Fruit fly (Drosophila melanogaster) whole organism, embryonic: Measurements from ENCODE around the gene rtv.
A peak's percentile ranks its signal among the peaks of the same experiment; 100 is the strongest.

ENCODE experiments used
- Adf1 ChIP-seq: fragments of 200-800 bp; sonication (Bioruptor generic); IDR thresholded peaks from 2 replicates; pipeline ENCODE4 v1.3.6; 2022; ENCODE audit warnings: missing biosample characterization, missing genetic modification characterization
- CG10959 ChIP-seq: fragments of 200-800 bp; sonication (Bioruptor generic); IDR thresholded peaks from 2 replicates; pipeline ENCODE4 v1.3.6; 2022; ENCODE audit warnings: missing biosample characterization, missing genetic modification characterization
- CG11456 ChIP-seq: fragments of 200-800 bp; sonication (Bioruptor generic); IDR thresholded peaks from 3 replicates; pipeline ENCODE4 v1.3.6; 2022; ENCODE audit warnings: missing biosample characterization, missing genetic modification characterization
- CG12219 ChIP-seq: fragments of 200-800 bp; sonication (Bioruptor generic); optimal IDR thresholded peaks from 3 replicates; lab custom pipeline; 2018; ENCODE audit warnings: missing biosample characterization, mild to moderate bottlenecking, missing genetic modification characterization
- CG12744 ChIP-seq: fragments of 200-800 bp; sonication (Bioruptor generic); optimal IDR thresholded peaks from 2 replicates; lab custom pipeline; 2016; ENCODE audit warnings: missing biosample characterization, missing genetic modification characterization
- CG15514 ChIP-seq: fragments of 200-800 bp; sonication (Bioruptor generic); optimal IDR thresholded peaks from 3 replicates; lab custom pipeline; 2017; ENCODE audit warnings: missing biosample characterization, missing genetic modification characterization, mild to moderate bottlenecking, moderate library complexity, missing genetic modification reagents
- CG15601 ChIP-seq: fragments of 200-800 bp; sonication (Bioruptor generic); optimal IDR thresholded peaks from 3 replicates; lab custom pipeline; 2019; ENCODE audit warnings: missing biosample characterization, mild to moderate bottlenecking, missing genetic modification characterization, moderate library complexity
- CG17361 ChIP-seq: fragments of 200-800 bp; sonication (Bioruptor generic); IDR thresholded peaks from 3 replicates; pipeline ENCODE4 v1.3.6; 2022; ENCODE audit warnings: missing biosample characterization, missing genetic modification characterization
- CG2712 ChIP-seq: fragments of 200-800 bp; optimal IDR thresholded peaks from 3 replicates; lab custom pipeline; 2019; ENCODE audit warnings: missing biosample characterization, mild to moderate bottlenecking, missing genetic modification characterization, moderate library complexity
- CG3065 ChIP-seq: fragments of 200-800 bp; sonication (Bioruptor generic); optimal IDR thresholded peaks from 2 replicates; lab custom pipeline; 2016; ENCODE audit warnings: missing biosample characterization, missing genetic modification characterization
- CG3281 ChIP-seq: fragments of 200-800 bp; sonication (Bioruptor generic); optimal IDR thresholded peaks from 3 replicates; lab custom pipeline; 2017; ENCODE audit warnings: missing biosample characterization, mild to moderate bottlenecking, missing genetic modification characterization
- CG4282 ChIP-seq: fragments of 200-800 bp; sonication (Bioruptor generic); optimal IDR thresholded peaks from 2 replicates; lab custom pipeline; 2016; ENCODE audit warnings: missing biosample characterization, missing genetic modification characterization
- CG6689 ChIP-seq: fragments of 200-800 bp; sonication (Bioruptor generic); IDR thresholded peaks from 2 replicates; pipeline ENCODE4 v1.3.6; 2022; ENCODE audit warnings: missing biosample characterization, missing genetic modification characterization
- CG7357 ChIP-seq: fragments of 200-800 bp; sonication (Bioruptor generic); IDR thresholded peaks from 3 replicates; pipeline ENCODE4 v1.3.6; 2022; ENCODE audit warnings: missing biosample characterization, missing genetic modification characterization
- CG7963 ChIP-seq: fragments of 200-800 bp; sonication (Bioruptor generic); IDR thresholded peaks from 3 replicates; pipeline ENCODE4 v1.3.6; 2022; ENCODE audit warnings: missing biosample characterization, missing genetic modification characterization; ENCODE audit not compliant: partially characterized antibody
- CG8290 ChIP-seq, 3 experiments: fragments of 200-800 bp; sonication (Bioruptor generic); optimal IDR thresholded peaks; 2 replicates each; lab custom pipeline; 2016 to 2019; ENCODE audit warnings: missing biosample characterization in 3 of 3, missing genetic modification characterization in 3 of 3, mild to moderate bottlenecking in 2 of 3, moderate library complexity in 1 of 3
- CG8924 ChIP-seq: fragments of 200-800 bp; optimal IDR thresholded peaks from 3 replicates; lab custom pipeline; 2019; ENCODE audit warnings: missing biosample characterization, mild to moderate bottlenecking, missing genetic modification characterization, moderate library complexity
- CG9609 ChIP-seq: fragments of 200-800 bp; sonication (Bioruptor generic); optimal IDR thresholded peaks from 3 replicates; lab custom pipeline; 2016; ENCODE audit warnings: missing biosample characterization, missing genetic modification characterization
- CoRest ChIP-seq: fragments of 200-800 bp; sonication (Bioruptor generic); optimal IDR thresholded peaks from 3 replicates; lab custom pipeline; 2018; ENCODE audit warnings: missing biosample characterization, mild to moderate bottlenecking, missing genetic modification characterization, moderate library complexity
- Deaf1 ChIP-seq: fragments of 200-800 bp; optimal IDR thresholded peaks from 3 replicates; lab custom pipeline; 2019; ENCODE audit warnings: missing biosample characterization, mild to moderate bottlenecking, missing genetic modification characterization, moderate library complexity
- Drgx ChIP-seq: fragments of 200-800 bp; sonication (Bioruptor generic); IDR thresholded peaks from 2 replicates; pipeline ENCODE4 v1.3.6; 2022; ENCODE audit warnings: missing biosample characterization, missing genetic modification characterization
- E2f1 ChIP-seq: fragments of 200-800 bp; sonication (Bioruptor generic); IDR thresholded peaks from 2 replicates; pipeline ENCODE4 v1.3.6; 2022; ENCODE audit warnings: missing biosample characterization, missing genetic modification characterization
- E2f2 ChIP-seq: fragments of 200-800 bp; sonication (Bioruptor generic); IDR thresholded peaks from 2 replicates; pipeline ENCODE4 v1.3.6; 2022; ENCODE audit warnings: missing biosample characterization, missing genetic modification characterization
- HLH54F ChIP-seq: fragments of 200-800 bp; sonication (Bioruptor generic); optimal IDR thresholded peaks from 3 replicates; lab custom pipeline; 2016; ENCODE audit warnings: missing biosample characterization, missing genetic modification characterization
- Hr39 ChIP-seq: fragments of >200 bp; optimal IDR thresholded peaks from 2 replicates; lab custom pipeline; 2017
- Lim3 ChIP-seq: fragments of 200-800 bp; sonication (Bioruptor generic); IDR thresholded peaks from 2 replicates; pipeline ENCODE4 v1.3.6; 2022; ENCODE audit warnings: missing biosample characterization, missing genetic modification characterization
- Med ChIP-seq: fragments of 200-800 bp; sonication (Bioruptor generic); peaks from one replicate; lab custom pipeline; 2016; ENCODE audit warnings: missing biosample characterization, missing genetic modification characterization, mild to moderate bottlenecking, inconsistent platforms, moderate library complexity
- Oli ChIP-seq: fragments of 200-800 bp; sonication (Bioruptor generic); optimal IDR thresholded peaks from 2 replicates; lab custom pipeline; 2018; ENCODE audit warnings: missing biosample characterization, mild to moderate bottlenecking, missing genetic modification characterization, moderate library complexity
- Poxn ChIP-seq: fragments of 200-800 bp; sonication (Bioruptor generic); IDR thresholded peaks from 2 replicates; pipeline ENCODE4 v1.3.6; 2022; ENCODE audit warnings: missing biosample characterization, missing genetic modification characterization
- Ptx1 ChIP-seq: fragments of 200-800 bp; sonication (Bioruptor generic); IDR thresholded peaks from 2 replicates; pipeline ENCODE4 v1.3.6; 2022; ENCODE audit warnings: missing biosample characterization, missing genetic modification characterization
- Trl ChIP-seq, 3 experiments: fragments of >200 bp in 2 of 3; fragments of 200-800 bp in 1 of 3; sonication (Bioruptor generic) in 1 of 3; optimal IDR thresholded peaks; 2 replicates in 1 of 3; 3 replicates in 2 of 3; lab custom pipeline; 2016 to 2017; ENCODE audit warnings: missing biosample characterization in 1 of 3, missing genetic modification characterization in 1 of 3
- ac ChIP-seq: fragments of 200-800 bp; sonication (Bioruptor generic); optimal IDR thresholded peaks from 3 replicates; lab custom pipeline; 2017; ENCODE audit warnings: missing biosample characterization, mild to moderate bottlenecking, missing genetic modification characterization
- al ChIP-seq: fragments of 200-800 bp; sonication (Bioruptor generic); IDR thresholded peaks from 2 replicates; pipeline ENCODE4 v1.3.6; 2022; ENCODE audit warnings: missing biosample characterization, missing genetic modification characterization
- aop ChIP-seq: fragments of 200-800 bp; sonication (Bioruptor generic); IDR thresholded peaks from 2 replicates; pipeline ENCODE4 v1.3.6; 2022; ENCODE audit warnings: missing biosample characterization, missing genetic modification characterization
- ash1 ChIP-seq: fragments of 200-800 bp; sonication (Bioruptor generic); optimal IDR thresholded peaks from 2 replicates; lab custom pipeline; 2018; ENCODE audit warnings: missing biosample characterization, mild to moderate bottlenecking, missing genetic modification characterization
- cwo ChIP-seq: fragments of 200-800 bp; sonication (Bioruptor generic); optimal IDR thresholded peaks from 3 replicates; lab custom pipeline; 2017; ENCODE audit warnings: missing biosample characterization, missing genetic modification characterization, mild to moderate bottlenecking, moderate library complexity, missing genetic modification reagents
- hb ChIP-seq: fragments of 200-800 bp; sonication (Bioruptor generic); IDR thresholded peaks from 3 replicates; pipeline ENCODE4 v1.3.6; 2022; ENCODE audit warnings: missing biosample characterization, missing genetic modification characterization; ENCODE audit not compliant: partially characterized antibody
- ind ChIP-seq: fragments of 200-800 bp; sonication (Bioruptor generic); optimal IDR thresholded peaks from 3 replicates; lab custom pipeline; 2016; ENCODE audit warnings: missing biosample characterization, missing genetic modification characterization
- lab ChIP-seq: fragments of 200-800 bp; sonication (Bioruptor generic); optimal IDR thresholded peaks from 3 replicates; lab custom pipeline; 2017; ENCODE audit warnings: missing biosample characterization, missing genetic modification characterization, mild to moderate bottlenecking, moderate library complexity, missing genetic modification reagents
- lola ChIP-seq, 3 experiments: fragments of >200 bp in 2 of 3; fragments of 200-800 bp in 1 of 3; sonication (Bioruptor generic) in 1 of 3; optimal IDR thresholded peaks; 2 replicates each; lab custom pipeline; 2017 to 2019; ENCODE audit warnings: missing biosample characterization in 3 of 3, missing genetic modification characterization in 3 of 3, mild to moderate bottlenecking in 1 of 3, moderate library complexity in 1 of 3
- onecut ChIP-seq: fragments of 200-800 bp; sonication (Bioruptor generic); IDR thresholded peaks from 2 replicates; pipeline ENCODE4 v1.3.6; 2022; ENCODE audit warnings: missing biosample characterization, missing genetic modification characterization
- pb ChIP-seq: fragments of 200-800 bp; sonication (Bioruptor generic); optimal IDR thresholded peaks from 3 replicates; lab custom pipeline; 2016; ENCODE audit warnings: missing biosample characterization, missing genetic modification characterization
- prd ChIP-seq, 3 experiments: fragments of >200 bp in 2 of 3; fragments of 200-800 bp in 1 of 3; sonication (Bioruptor generic) in 1 of 3; optimal IDR thresholded peaks in 2 of 3; IDR thresholded peaks in 1 of 3; 2 replicates in 2 of 3; 3 replicates in 1 of 3; pipeline versions ENCODE4 v1.3.6 to Lab custom; 2017 to 2022; ENCODE audit warnings: missing biosample characterization in 1 of 3, missing genetic modification characterization in 1 of 3
- repo ChIP-seq: fragments of 200-800 bp; sonication (Bioruptor generic); optimal IDR thresholded peaks from 2 replicates; lab custom pipeline; 2016; ENCODE audit warnings: missing biosample characterization, missing genetic modification characterization
- row ChIP-seq: fragments of 200-800 bp; sonication (Bioruptor generic); IDR thresholded peaks from 3 replicates; pipeline ENCODE4 v1.3.6; 2022; ENCODE audit warnings: missing biosample characterization, missing genetic modification characterization
- scrt ChIP-seq: fragments of 200-800 bp; sonication (Bioruptor generic); optimal IDR thresholded peaks from 2 replicates; lab custom pipeline; 2018; ENCODE audit warnings: missing biosample characterization, mild to moderate bottlenecking, missing genetic modification characterization, moderate library complexity
- sens-2 ChIP-seq: fragments of 200-800 bp; sonication (Bioruptor generic); IDR thresholded peaks from 2 replicates; pipeline ENCODE4 v1.3.6; 2022; ENCODE audit warnings: missing biosample characterization, missing genetic modification characterization
- sim ChIP-seq: fragments of 200-800 bp; sonication (Bioruptor generic); IDR thresholded peaks from 2 replicates; pipeline ENCODE4 v1.3.6; 2022; ENCODE audit warnings: missing biosample characterization, missing genetic modification characterization
- sr ChIP-seq: fragments of 200-800 bp; sonication (Bioruptor generic); IDR thresholded peaks from 3 replicates; pipeline ENCODE4 v1.3.6; 2022; ENCODE audit warnings: missing biosample characterization, missing genetic modification characterization

Gene rtv

dm6 chrX:11168958-11169357, 15.2 kb upstream of the rtv start, which contains the start of gene Antdh (continued):
- TF ChIP-seq scrt (no peak), CG12744 (GFP tag; lab: Kevin White, UChicago) (no peak), CG8290 (GFP tag; optimal IDR thresholded peaks at IDR 0.05; lab: Kevin White, UChicago) (no peak), CG8290 (tag; optimal IDR thresholded peaks at IDR 0.05; lab: Kevin White, UChicago) (no peak), CG2712 (tag; lab: Kevin White, UChicago) (no peak), aop (GFP tag; lab: Robert Waterston, UW) (no peak), CG6689 (GFP tag; lab: Robert Waterston, UW) (peak; percentile 40; the same call in 1 of the 2 replicates), Ptx1 (GFP tag; lab: Robert Waterston, UW) (peak; percentile 22; the same call in 1 of the 2 replicates), Med (GFP tag; lab: Kevin White, UChicago) (peak; percentile 33), Trl (optimal IDR thresholded peaks at IDR 0.05; lab: Kevin White, UChicago) (no peak), Trl (GFP tag; optimal IDR thresholded peaks at IDR 0.05; lab: Kevin White, UChicago) (no peak), CG9609 (no peak), CG8924 (tag; lab: Kevin White, UChicago) (no peak), sim (GFP tag; lab: Robert Waterston, UW) (no peak), CG7963 (GFP tag; lab: Robert Waterston, UW) (no peak), CG15601 (no peak), CG17361 (GFP tag; lab: Robert Waterston, UW) (no peak), cwo (no peak), CG7357 (no peak), lab (GFP tag; lab: Kevin White, UChicago) (no peak), CG3281 (GFP tag; lab: Kevin White, UChicago) (no peak), sr (GFP tag; lab: Robert Waterston, UW) (no peak), HLH54F (GFP tag; lab: Kevin White, UChicago) (no peak), ind (GFP tag; lab: Kevin White, UChicago) (no peak), Adf1 (GFP tag; lab: Robert Waterston, UW) (no peak), prd (optimal IDR thresholded peaks at IDR 0.05; lab: Kevin White, UChicago) (no peak), prd (GFP tag; IDR thresholded peaks at IDR 0.05; lab: Robert Waterston, UW) (peak; percentile 32; the same call in 1 of the 3 replicates), hb (GFP tag; lab: Robert Waterston, UW) (no peak), CG12219 (GFP tag; lab: Kevin White, UChicago) (no peak), CG3065 (GFP tag; lab: Kevin White, UChicago) (no peak), E2f1 (no peak), CoRest (tag; lab: Kevin White, UChicago) (no peak), Drgx (peak; percentile 21; the same call in 1 of the 2 replicates), al (GFP tag; lab: Robert Waterston, UW) (no peak), CG4282 (GFP tag; lab: Kevin White, UChicago) (no peak), CG11456 (GFP tag; lab: Robert Waterston, UW) (no peak)

- TF ChIP-seq CG15514 (GFP tag; lab: Kevin White, UChicago) (no peak), row (GFP tag; lab: Robert Waterston, UW) (0 out of 3 replicates have a peak, but pooled peaks have one; percentile 17), Deaf1 (tag; lab: Kevin White, UChicago) (peak; percentile 9), pb (no peak), ash1 (GFP tag; lab: Kevin White, UChicago) (no peak), lola (GFP tag; optimal IDR thresholded peaks at IDR 0.05; lab: Kevin White, UChicago) (no peak), Poxn (GFP tag; lab: Robert Waterston, UW) (no peak), hb (GFP tag; lab: Robert Waterston, UW) (no peak), Oli (tag; lab: Kevin White, UChicago) (no peak), CG10959 (GFP tag; lab: Robert Waterston, UW) (no peak), sens-2 (GFP tag; lab: Robert Waterston, UW) (no peak), E2f2 (GFP tag; lab: Robert Waterston, UW) (no peak), Lim3 (GFP tag; lab: Robert Waterston, UW) (no peak), onecut (peak; percentile 23; the same call in 1 of the 2 replicates), Hr39 (lab: Kevin White, UChicago) (no peak), ac (GFP tag; lab: Kevin White, UChicago) (no peak), Med (GFP tag; lab: Kevin White, UChicago) (peak; percentile 46), repo (no peak)
These were observed 6.1 kb upstream of the rtv start, which contains the start of gene CG32668 for dm6 chrX:11159710-11160446. Gene CG32668 (minus strand): TSS chrX:11159760.
